Fruit fly (Drosophila melanogaster) whole organism, embryonic: ENCODE data around the gene CG43094.

Experiments used
- CoRest ChIP-seq: fragments of 200-800 bp; sonication (Bioruptor generic); optimal IDR thresholded peaks from 3 replicates; lab custom pipeline; 2018; ENCODE audit warnings: missing biosample characterization, mild to moderate bottlenecking, missing genetic modification characterization, moderate library complexity
- Lpt ChIP-seq: fragments of >200 bp; optimal IDR thresholded peaks from 2 replicates; lab custom pipeline; 2018; ENCODE audit warnings: missing biosample characterization, missing genetic modification characterization
- Six4 ChIP-seq: fragments of 200-800 bp; sonication (Bioruptor generic); optimal IDR thresholded peaks from 2 replicates; lab custom pipeline; 2016; ENCODE audit warnings: missing biosample characterization, missing genetic modification characterization
- ind ChIP-seq: fragments of 200-800 bp; sonication (Bioruptor generic); optimal IDR thresholded peaks from 3 replicates; lab custom pipeline; 2016; ENCODE audit warnings: missing biosample characterization, missing genetic modification characterization

DNA sequence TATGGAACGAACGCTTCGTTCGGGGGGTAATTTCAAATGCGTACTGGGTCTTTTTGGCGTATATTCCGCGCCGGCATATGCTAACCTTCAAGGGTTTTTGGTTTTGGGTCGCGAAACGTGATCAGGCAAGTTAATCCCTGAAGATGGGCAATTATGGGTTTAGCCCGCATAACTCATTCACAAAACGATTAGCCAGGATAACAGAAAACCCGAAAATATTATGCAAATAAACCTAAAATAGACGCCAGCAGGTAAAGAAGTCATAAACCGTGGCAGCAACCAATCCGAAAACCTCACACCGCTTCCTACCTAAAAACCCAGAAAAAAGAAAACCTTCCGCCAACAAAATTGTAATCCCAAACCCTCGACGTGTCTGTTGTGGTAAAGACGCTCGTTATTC is 18.3 kb upstream of the CG43094 start:
- TF ChIP-seq Lpt (no peak), Six4 (GFP tag; lab: Kevin White, UChicago) (no peak), ind (no peak), CoRest (no peak)
